Fruit fly (Drosophila melanogaster): Measurements from ENCODE around the gene Nrg.

Nrg gene

dm6 chrX:8560087-8560999 lies 43.2 kb downstream of the Nrg start, which contains the start of the genes CG12112 and Trf4-1 (continued):
- TF ChIP-seq Ets65A (GFP tag) (peak; percentile 66), CG4707 (GFP tag; optimal IDR thresholded peaks at IDR 0.05) (no peak), nau (GFP tag; optimal IDR thresholded peaks at IDR 0.05) (no peak), ranshi (GFP tag; IDR thresholded peaks at IDR 0.05) (no peak), prd (optimal IDR thresholded peaks at IDR 0.05) (no peak), prd (GFP tag; IDR thresholded peaks at IDR 0.05) (no peak), Deaf1 (tag; optimal IDR thresholded peaks at IDR 0.05) (peak; percentile 13), CG15011 (GFP tag; optimal IDR thresholded peaks at IDR 0.05) (no peak), CG10147 (GFP tag; optimal IDR thresholded peaks at IDR 0.05) (no peak), fd3F (GFP tag; optimal IDR thresholded peaks at IDR 0.05) (no peak), grau (tag; optimal IDR thresholded peaks at IDR 0.05) (peak; percentile 38), Camta (GFP tag; optimal IDR thresholded peaks at IDR 0.05) (no peak), Hmx (GFP tag; optimal IDR thresholded peaks at IDR 0.05) (no peak), dati (GFP tag; IDR thresholded peaks at IDR 0.05) (no peak), oc (tag; optimal IDR thresholded peaks at IDR 0.05) (no peak), lov (optimal IDR thresholded peaks at IDR 0.05) (no peak), lov (GFP tag; IDR thresholded peaks at IDR 0.05) (no peak), Asciz (GFP tag; optimal IDR thresholded peaks at IDR 0.05) (no peak), CG7357 (GFP tag; IDR thresholded peaks at IDR 0.05) (no peak), CG13775 (GFP tag; optimal IDR thresholded peaks at IDR 0.05) (no peak), lab (GFP tag; optimal IDR thresholded peaks at IDR 0.05) (peak; percentile 21), E2f1 (GFP tag; IDR thresholded peaks at IDR 0.05) (no peak), HLH3B (GFP tag; IDR thresholded peaks at IDR 0.05) (no peak), cwo (GFP tag; optimal IDR thresholded peaks at IDR 0.05) (peak; percentile 2), CG12391 (tag; optimal IDR thresholded peaks at IDR 0.05) (peak; percentile 10), CG30020 (tag; optimal IDR thresholded peaks at IDR 0.05) (peak; percentile 18), lmd (GFP tag; IDR thresholded peaks at IDR 0.05) (no peak), CG9215 (GFP tag; IDR thresholded peaks at IDR 0.05) (no peak), fd64A (GFP tag; optimal IDR thresholded peaks at IDR 0.05) (no peak), cad (GFP tag; optimal IDR thresholded peaks at IDR 0.05) (no peak), tna (GFP tag; IDR thresholded peaks at IDR 0.05; ENCODE audit: partially characterized antibody) (no peak), gcm2 (GFP tag; optimal IDR thresholded peaks at IDR 0.05) (no peak), corto (GFP tag; optimal IDR thresholded peaks at IDR 0.05) (no peak), ATbp (GFP tag; optimal IDR thresholded peaks at IDR 0.05) (no peak), scrt (GFP tag; optimal IDR thresholded peaks at IDR 0.05) (no peak), Myb (GFP tag; optimal IDR thresholded peaks at IDR 0.05) (peak; percentile 88), schlank (tag; optimal IDR thresholded peaks at IDR 0.05) (no peak), Chrac-16 (GFP tag; optimal IDR thresholded peaks at IDR 0.05) (peak; percentile 30), dmrt11E (tag; optimal IDR thresholded peaks at IDR 0.05) (no peak), Dbx (GFP tag; IDR thresholded peaks at IDR 0.05) (no peak), Dp (GFP tag; optimal IDR thresholded peaks at IDR 0.05) (peak; percentile 50), Tbp (GFP tag; optimal IDR thresholded peaks at IDR 0.05) (no peak), ato (GFP tag; IDR thresholded peaks at IDR 0.05; ENCODE audit: partially characterized antibody) (peak; percentile 50; the same call in 1 of the 2 replicates), CG14860 (GFP tag; IDR thresholded peaks at IDR 0.05; ENCODE audit: partially characterized antibody) (peak; percentile 57; the same call in 2 of the 3 replicates), CG12942 (GFP tag; optimal IDR thresholded peaks at IDR 0.05) (no peak), so (GFP tag; IDR thresholded peaks at IDR 0.05) (no peak), bab2 (GFP tag; optimal IDR thresholded peaks at IDR 0.05) (no peak), Hr3 (GFP tag; optimal IDR thresholded peaks at IDR 0.05) (no peak), klu (GFP tag; IDR thresholded peaks at IDR 0.05) (no peak), Blimp-1 (GFP tag; optimal IDR thresholded peaks at IDR 0.05) (no peak)
